Fruit fly (Drosophila melanogaster) whole organism, pupa: ENCODE results near the gene CG12725.
A peak's percentile ranks its signal among the peaks of the same experiment; 100 is the strongest.

Experiments
- CG13204 ChIP-seq: fragments of 200-800 bp; sonication (Bioruptor generic); optimal IDR thresholded peaks from 2 replicates; lab custom pipeline; 2018; ENCODE audit warnings: missing biosample characterization, mild to moderate bottlenecking, missing genetic modification characterization, moderate library complexity
- CG15710 ChIP-seq: fragments of 200-800 bp; sonication (Bioruptor generic); optimal IDR thresholded peaks from 2 replicates; lab custom pipeline; 2018; ENCODE audit warnings: missing biosample characterization, mild to moderate bottlenecking, missing genetic modification characterization, moderate library complexity
- CG17806 ChIP-seq: fragments of 200-800 bp; sonication (Bioruptor generic); optimal IDR thresholded peaks from 2 replicates; lab custom pipeline; 2018; ENCODE audit warnings: missing biosample characterization, mild to moderate bottlenecking, missing genetic modification characterization, moderate library complexity
- CG32121 ChIP-seq: fragments of 200-800 bp; sonication (Bioruptor generic); IDR thresholded peaks from 2 replicates; pipeline ENCODE4 v1.3.6; 2022; ENCODE audit warnings: missing biosample characterization, missing genetic modification characterization
- CG4496 ChIP-seq: fragments of 200-800 bp; sonication (Bioruptor generic); IDR thresholded peaks from 3 replicates; pipeline ENCODE4 v1.3.6; 2022; ENCODE audit warnings: missing biosample characterization, missing genetic modification characterization
- CG8301 ChIP-seq: fragments of 200-800 bp; sonication (Bioruptor generic); optimal IDR thresholded peaks from 2 replicates; lab custom pipeline; 2018; ENCODE audit warnings: missing biosample characterization, mild to moderate bottlenecking, missing genetic modification characterization
- D1 ChIP-seq: fragments of 200-800 bp; sonication (Bioruptor generic); optimal IDR thresholded peaks from 2 replicates; lab custom pipeline; 2018; ENCODE audit warnings: missing biosample characterization, mild to moderate bottlenecking, missing genetic modification characterization, moderate library complexity
- Pif1A ChIP-seq: fragments of 200-800 bp; sonication (Bioruptor generic); optimal IDR thresholded peaks from 3 replicates; lab custom pipeline; 2016; ENCODE audit warnings: missing biosample characterization, missing genetic modification characterization
- Pif1B ChIP-seq: fragments of 200-800 bp; sonication (Bioruptor generic); optimal IDR thresholded peaks from 3 replicates; lab custom pipeline; 2016; ENCODE audit warnings: missing biosample characterization, missing genetic modification characterization
- gl ChIP-seq: fragments of 200-800 bp; sonication (Bioruptor generic); optimal IDR thresholded peaks from 2 replicates; lab custom pipeline; 2018; ENCODE audit warnings: missing biosample characterization, mild to moderate bottlenecking, missing genetic modification characterization

Gene CG12725

dm6 chrX:13358948-13359347 is 43.7 kb downstream of the CG12725 start, which contains the start of gene Syt12:
Gene Syt12, plus strand, starts transcription at chrX:13359248.
- no peak for TF ChIP-seq CG32121 (GFP tag; lab: Robert Waterston, UW)
- no peak for TF ChIP-seq CG13204
- TF ChIP-seq CG8301 (tag; lab: Kevin White, UChicago), result no peak
- TF ChIP-seq Pif1A (GFP tag; lab: Kevin White, UChicago), result no peak
- TF ChIP-seq, all 21 proteins: peak for 0

- no peak for TF ChIP-seq CG15710
- no peak for TF ChIP-seq CG17806 (tag; lab: Kevin White, UChicago)
- TF ChIP-seq CG13204, result no peak
- TF ChIP-seq CG32121 (GFP tag; lab: Robert Waterston, UW), result no peak
- no peak for TF ChIP-seq gl (tag; lab: Kevin White, UChicago)
- 0 out of 3 replicates have a peak, but pooled peaks have one; percentile 45 for TF ChIP-seq CG4496 (GFP tag; lab: Robert Waterston, UW)
- TF ChIP-seq D1, result no peak
- TF ChIP-seq Pif1B, result no peak
Observed at dm6 chrX:13358240-13358799, 44.3 kb downstream of the CG12725 start.
